Fruit fly (Drosophila melanogaster): Measurements from ENCODE around the gene CG13921.

DNA sequence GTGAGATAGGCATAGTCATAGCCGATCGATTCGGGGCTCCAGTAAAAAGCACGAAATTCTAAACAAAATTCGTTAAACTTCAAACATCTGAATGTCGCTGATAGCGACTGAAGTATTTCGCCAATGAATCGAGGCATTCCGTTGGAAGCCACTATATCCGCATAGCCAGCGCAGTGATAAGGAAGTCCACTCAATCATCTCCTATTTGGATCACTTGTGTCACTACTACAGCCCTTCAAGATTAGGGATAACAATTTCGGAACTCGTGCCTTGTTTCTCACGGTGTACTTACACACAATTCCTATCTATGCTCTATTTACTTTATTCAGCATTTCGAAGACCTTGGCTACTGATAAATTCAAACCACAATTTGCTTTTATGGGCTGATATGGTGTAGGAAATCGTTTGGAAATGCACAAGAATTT, 8.8 kb upstream of the CG13921 start, which contains the start of gene PIG-Wb:
- TF ChIP-seq CG33017 (tag; optimal IDR thresholded peaks at IDR 0.05), result no peak
- no peak for TF ChIP-seq CG5204 (GFP tag; optimal IDR thresholded peaks at IDR 0.05)
- no peak for TF ChIP-seq Crg-1 (GFP tag; optimal IDR thresholded peaks at IDR 0.05)
- no peak for TF ChIP-seq pad (GFP tag; optimal IDR thresholded peaks at IDR 0.05)
- no peak for TF ChIP-seq CG11617 (GFP tag; optimal IDR thresholded peaks at IDR 0.05)
- no peak for TF ChIP-seq CG7101 (tag; optimal IDR thresholded peaks at IDR 0.05)
- no peak for TF ChIP-seq CG14711 (tag; optimal IDR thresholded peaks at IDR 0.05)
- no peak for TF ChIP-seq Clk (GFP tag; optimal IDR thresholded peaks at IDR 0.05)
- TF ChIP-seq bab1 (GFP tag; optimal IDR thresholded peaks at IDR 0.05), result no peak
- no peak for TF ChIP-seq cnc (optimal IDR thresholded peaks at IDR 0.05)
